Fruit fly (Drosophila melanogaster) whole organism, adult: ENCODE data around the gene GstD10.

Experiments
- CG11617 ChIP-seq: fragments of 200-800 bp; sonication (Bioruptor generic); optimal IDR thresholded peaks from 2 replicates; lab custom pipeline; 2017; ENCODE audit warnings: mild to moderate bottlenecking, missing biosample characterization, missing genetic modification reagents, missing genetic modification characterization
- CG12768 ChIP-seq: fragments of 200-800 bp; sonication (Bioruptor generic); optimal IDR thresholded peaks from 2 replicates; lab custom pipeline; 2017; ENCODE audit warnings: missing biosample characterization, missing genetic modification characterization, mild to moderate bottlenecking, moderate library complexity, missing genetic modification reagents
- CG14711 ChIP-seq: fragments of 200-800 bp; sonication (Bioruptor generic); optimal IDR thresholded peaks from 2 replicates; lab custom pipeline; 2018; ENCODE audit warnings: missing biosample characterization, mild to moderate bottlenecking, missing genetic modification characterization, moderate library complexity
- CG5204 ChIP-seq: fragments of 200-800 bp; sonication (Bioruptor generic); optimal IDR thresholded peaks from 2 replicates; lab custom pipeline; 2016; ENCODE audit warnings: missing biosample characterization, missing genetic modification characterization
- CG7045 ChIP-seq: fragments of 200-800 bp; sonication (Bioruptor generic); optimal IDR thresholded peaks from 2 replicates; lab custom pipeline; 2017; ENCODE audit warnings: missing biosample characterization, mild to moderate bottlenecking, missing genetic modification characterization
- Crg-1 ChIP-seq: fragments of 200-800 bp; sonication (Bioruptor generic); optimal IDR thresholded peaks from 2 replicates; lab custom pipeline; 2016; ENCODE audit warnings: missing biosample characterization, missing genetic modification characterization
- Mnt ChIP-seq: fragments of 200-800 bp; sonication (Bioruptor generic); optimal IDR thresholded peaks from 2 replicates; lab custom pipeline; 2016; ENCODE audit warnings: missing biosample characterization, mild to moderate bottlenecking, missing genetic modification characterization
- cic ChIP-seq: fragments of 200-800 bp; sonication (Bioruptor generic); optimal IDR thresholded peaks from 2 replicates; lab custom pipeline; 2017; ENCODE audit warnings: missing biosample characterization, mild to moderate bottlenecking, missing genetic modification characterization, moderate library complexity
- cnc ChIP-seq, 2 experiments: fragments of >200 bp; optimal IDR thresholded peaks; 2 replicates each; lab custom pipeline; 2017
- kay ChIP-seq: fragments of 200-800 bp; sonication (Bioruptor generic); peaks from one replicate; lab custom pipeline; 2016; ENCODE audit warnings: missing biosample characterization, missing genetic modification characterization, borderline replicate concordance
- ovo ChIP-seq: fragments of 200-800 bp; sonication (Bioruptor generic); optimal IDR thresholded peaks from 2 replicates; lab custom pipeline; 2016; ENCODE audit warnings: missing biosample characterization, missing genetic modification characterization

DNA sequence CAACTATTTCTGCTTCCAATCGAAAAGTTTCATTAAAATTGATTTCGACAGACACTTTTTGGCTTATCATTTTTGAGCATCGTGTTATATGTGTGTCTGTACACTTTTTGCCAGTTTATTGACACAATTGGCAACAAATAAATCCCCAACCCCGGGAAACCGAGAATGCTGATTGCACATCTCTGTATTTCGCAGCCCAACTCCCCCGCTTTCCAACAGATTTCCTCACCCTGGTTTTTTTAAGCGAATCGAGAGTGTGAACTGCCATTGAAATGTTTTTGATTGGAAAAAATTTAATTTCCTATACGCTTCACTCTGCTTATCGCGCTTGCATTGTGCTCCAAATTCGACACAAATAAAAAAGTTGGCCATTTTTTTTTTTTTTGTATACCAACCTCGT, 38.7 kb downstream of the GstD10 start:
- TF ChIP-seq CG11617 (GFP tag; lab: Kevin White, UChicago): no peak
- no peak for TF ChIP-seq ovo
- no peak for TF ChIP-seq CG5204 (GFP tag; lab: Kevin White, UChicago)
- no peak for TF ChIP-seq cnc (optimal IDR thresholded peaks at IDR 0.05; lab: Kevin White, UChicago)
- no peak for TF ChIP-seq CG7045 (GFP tag; lab: Kevin White, UChicago)
- TF ChIP-seq Crg-1 (GFP tag; lab: Kevin White, UChicago): no peak
- no peak for TF ChIP-seq CG12768 (GFP tag; lab: Kevin White, UChicago)
- TF ChIP-seq Mnt (GFP tag; lab: Kevin White, UChicago): no peak
- no peak for TF ChIP-seq cic (GFP tag; lab: Kevin White, UChicago)
- TF ChIP-seq CG14711 (tag; lab: Kevin White, UChicago): no peak
- no peak for TF ChIP-seq kay
